Fruit fly (Drosophila melanogaster) whole organism, embryonic: ENCODE results near the gene CHOp24.

ENCODE experiments used
- ATbp ChIP-seq: fragments of 200-800 bp; sonication (Bioruptor generic); optimal IDR thresholded peaks from 2 replicates; lab custom pipeline; 2017; ENCODE audit warnings: missing biosample characterization, mild to moderate bottlenecking, missing genetic modification characterization, missing genetic modification reagents
- Atf3 ChIP-seq: fragments of 200-800 bp; sonication (Bioruptor generic); optimal IDR thresholded peaks from 3 replicates; lab custom pipeline; 2016; ENCODE audit warnings: missing biosample characterization, missing genetic modification characterization
- B-H2 ChIP-seq: fragments of 200-800 bp; sonication (Bioruptor generic); optimal IDR thresholded peaks from 2 replicates; lab custom pipeline; 2018; ENCODE audit warnings: missing biosample characterization, mild to moderate bottlenecking, missing genetic modification characterization
- CG12104 ChIP-seq: fragments of 200-800 bp; sonication (Bioruptor generic); optimal IDR thresholded peaks from 3 replicates; lab custom pipeline; 2016; ENCODE audit warnings: missing biosample characterization, missing genetic modification characterization
- CG12769 ChIP-seq: fragments of 200-800 bp; sonication (Bioruptor generic); optimal IDR thresholded peaks from 2 replicates; lab custom pipeline; 2019; ENCODE audit warnings: missing biosample characterization, mild to moderate bottlenecking, missing genetic modification characterization, moderate library complexity
- CG13123 ChIP-seq: fragments of 200-800 bp; sonication (Bioruptor generic); optimal IDR thresholded peaks from 2 replicates; lab custom pipeline; 2016; ENCODE audit warnings: missing biosample characterization, missing genetic modification characterization
- CG14860 ChIP-seq: fragments of 200-800 bp; sonication (Bioruptor generic); IDR thresholded peaks from 3 replicates; pipeline ENCODE4 v1.3.6; 2022; ENCODE audit warnings: missing biosample characterization, missing genetic modification characterization; ENCODE audit not compliant: partially characterized antibody
- CG16815 ChIP-seq: fragments of 200-800 bp; sonication (Bioruptor generic); optimal IDR thresholded peaks from 3 replicates; lab custom pipeline; 2017; ENCODE audit warnings: missing biosample characterization, mild to moderate bottlenecking, missing genetic modification characterization
- CG17186 ChIP-seq: fragments of 200-800 bp; sonication (Bioruptor generic); optimal IDR thresholded peaks from 3 replicates; lab custom pipeline; 2017; ENCODE audit warnings: missing biosample characterization, missing genetic modification reagents, missing genetic modification characterization
- CG17612 ChIP-seq: fragments of 200-800 bp; sonication (Bioruptor generic); IDR thresholded peaks from 2 replicates; pipeline ENCODE4 v1.3.6; 2022; ENCODE audit warnings: missing biosample characterization, missing genetic modification characterization
- CG2202 ChIP-seq: fragments of 200-800 bp; sonication (Bioruptor generic); optimal IDR thresholded peaks from 2 replicates; lab custom pipeline; 2018; ENCODE audit warnings: missing biosample characterization, mild to moderate bottlenecking, missing genetic modification characterization
- CG2678 ChIP-seq: fragments of 200-800 bp; sonication (Bioruptor generic); optimal IDR thresholded peaks from 3 replicates; lab custom pipeline; 2019; ENCODE audit warnings: missing biosample characterization, mild to moderate bottlenecking, missing genetic modification characterization, moderate library complexity
- CG30020 ChIP-seq: fragments of 200-800 bp; optimal IDR thresholded peaks from 2 replicates; lab custom pipeline; 2019; ENCODE audit warnings: missing biosample characterization, mild to moderate bottlenecking, missing genetic modification characterization, moderate library complexity
- CG31365 ChIP-seq: fragments of 200-800 bp; sonication (Bioruptor generic); optimal IDR thresholded peaks from 2 replicates; lab custom pipeline; 2018; ENCODE audit warnings: missing biosample characterization, mild to moderate bottlenecking, missing genetic modification characterization
- CG32767 ChIP-seq: fragments of 200-800 bp; sonication (Bioruptor generic); IDR thresholded peaks from 2 replicates; pipeline ENCODE4 v1.3.6; 2022; ENCODE audit warnings: missing biosample characterization, missing genetic modification characterization
- CG4404 ChIP-seq: fragments of 200-800 bp; sonication (Bioruptor generic); IDR thresholded peaks from 2 replicates; pipeline ENCODE4 v1.3.6; 2022; ENCODE audit warnings: missing biosample characterization, missing genetic modification characterization
- CG4820 ChIP-seq: fragments of 200-800 bp; sonication (Bioruptor generic); optimal IDR thresholded peaks from 3 replicates; lab custom pipeline; 2016; ENCODE audit warnings: missing biosample characterization, missing genetic modification characterization
- CG4854 ChIP-seq: fragments of 200-800 bp; sonication (Bioruptor generic); optimal IDR thresholded peaks from 2 replicates; lab custom pipeline; 2016; ENCODE audit warnings: missing biosample characterization, missing genetic modification characterization, inconsistent platforms
- CG7963 ChIP-seq: fragments of 200-800 bp; sonication (Bioruptor generic); IDR thresholded peaks from 3 replicates; pipeline ENCODE4 v1.3.6; 2022; ENCODE audit warnings: missing biosample characterization, missing genetic modification characterization; ENCODE audit not compliant: partially characterized antibody
- CG8281 ChIP-seq: fragments of 200-800 bp; sonication (Bioruptor generic); optimal IDR thresholded peaks from 2 replicates; lab custom pipeline; 2018; ENCODE audit warnings: missing biosample characterization, mild to moderate bottlenecking, missing genetic modification characterization, moderate library complexity
- D ChIP-seq, 2 experiments: fragments of 200-800 bp in 1 of 2; fragments of >200 bp in 1 of 2; sonication (Bioruptor generic) in 1 of 2; optimal IDR thresholded peaks; 2 replicates in 1 of 2; 3 replicates in 1 of 2; lab custom pipeline; 2017; ENCODE audit warnings: mild to moderate bottlenecking in 1 of 2, missing biosample characterization in 1 of 2, missing genetic modification characterization in 1 of 2, missing genetic modification reagents in 1 of 2
- Dip2 ChIP-seq: fragments of 200-800 bp; sonication (Bioruptor generic); IDR thresholded peaks from 2 replicates; pipeline ENCODE4 v1.3.6; 2022; ENCODE audit warnings: missing biosample characterization, missing genetic modification characterization
- Dip3 ChIP-seq: fragments of 200-800 bp; sonication (Bioruptor generic); optimal IDR thresholded peaks from 3 replicates; lab custom pipeline; 2016; ENCODE audit warnings: missing biosample characterization, missing genetic modification characterization
- HmgZ ChIP-seq: fragments of 200-800 bp; sonication (Bioruptor generic); optimal IDR thresholded peaks from 2 replicates; lab custom pipeline; 2018; ENCODE audit warnings: missing biosample characterization, mild to moderate bottlenecking, missing genetic modification characterization
- Med ChIP-seq: fragments of 200-800 bp; sonication (Bioruptor generic); peaks from one replicate; lab custom pipeline; 2016; ENCODE audit warnings: missing biosample characterization, missing genetic modification characterization, mild to moderate bottlenecking, inconsistent platforms, moderate library complexity
- Mrtf ChIP-seq: fragments of 200-800 bp; sonication (Bioruptor generic); IDR thresholded peaks from 3 replicates; pipeline ENCODE4 v1.3.6; 2022; ENCODE audit warnings: missing biosample characterization, missing genetic modification characterization
- Nf-YB ChIP-seq: fragments of 200-800 bp; sonication (Bioruptor generic); optimal IDR thresholded peaks from 3 replicates; lab custom pipeline; 2019; ENCODE audit warnings: missing biosample characterization, mild to moderate bottlenecking, missing genetic modification characterization, moderate library complexity
- Nf-YC ChIP-seq: fragments of 200-800 bp; optimal IDR thresholded peaks from 3 replicates; lab custom pipeline; 2019; ENCODE audit warnings: missing biosample characterization, mild to moderate bottlenecking, missing genetic modification characterization, moderate library complexity
- PHDP ChIP-seq: fragments of 200-800 bp; sonication (Bioruptor generic); optimal IDR thresholded peaks from 3 replicates; lab custom pipeline; 2018; ENCODE audit warnings: missing biosample characterization, mild to moderate bottlenecking, missing genetic modification characterization, moderate library complexity
- Scr ChIP-seq: fragments of 200-800 bp; sonication (Bioruptor generic); IDR thresholded peaks from 2 replicates; pipeline ENCODE4 v1.3.6; 2022; ENCODE audit warnings: missing biosample characterization, missing genetic modification characterization; ENCODE audit not compliant: partially characterized antibody
- Stat92E ChIP-seq, 3 experiments: fragments of >200 bp in 2 of 3; fragments of 200-800 bp in 1 of 3; sonication (Bioruptor generic) in 1 of 3; optimal IDR thresholded peaks; 2 replicates each; lab custom pipeline; 2017 to 2019; ENCODE audit warnings: missing biosample characterization in 3 of 3, missing genetic modification characterization in 3 of 3, mild to moderate bottlenecking in 1 of 3, moderate library complexity in 1 of 3
- Trl ChIP-seq, 3 experiments: fragments of >200 bp in 2 of 3; fragments of 200-800 bp in 1 of 3; sonication (Bioruptor generic) in 1 of 3; optimal IDR thresholded peaks; 2 replicates in 1 of 3; 3 replicates in 2 of 3; lab custom pipeline; 2016 to 2017; ENCODE audit warnings: missing biosample characterization in 1 of 3, missing genetic modification characterization in 1 of 3
- ac ChIP-seq: fragments of 200-800 bp; sonication (Bioruptor generic); optimal IDR thresholded peaks from 3 replicates; lab custom pipeline; 2017; ENCODE audit warnings: missing biosample characterization, mild to moderate bottlenecking, missing genetic modification characterization
- al ChIP-seq: fragments of 200-800 bp; sonication (Bioruptor generic); IDR thresholded peaks from 2 replicates; pipeline ENCODE4 v1.3.6; 2022; ENCODE audit warnings: missing biosample characterization, missing genetic modification characterization
- ap ChIP-seq: fragments of 200-800 bp; sonication (Bioruptor generic); IDR thresholded peaks from 2 replicates; pipeline ENCODE4 v1.3.6; 2022; ENCODE audit warnings: missing biosample characterization, missing genetic modification characterization
- cg ChIP-seq: fragments of 200-800 bp; sonication (Bioruptor generic); optimal IDR thresholded peaks from 3 replicates; lab custom pipeline; 2019; ENCODE audit warnings: missing biosample characterization, mild to moderate bottlenecking, missing genetic modification characterization, moderate library complexity
- grau ChIP-seq: fragments of 200-800 bp; optimal IDR thresholded peaks from 3 replicates; lab custom pipeline; 2019; ENCODE audit warnings: missing biosample characterization, mild to moderate bottlenecking, missing genetic modification characterization, moderate library complexity
- gro ChIP-seq: fragments of 200-800 bp; sonication (Bioruptor generic); optimal IDR thresholded peaks from 2 replicates; lab custom pipeline; 2016; ENCODE audit warnings: missing biosample characterization, missing genetic modification characterization
- gsb ChIP-seq: fragments of 200-800 bp; sonication (Bioruptor generic); IDR thresholded peaks from 2 replicates; pipeline ENCODE4 v1.3.6; 2022; ENCODE audit warnings: missing biosample characterization, missing genetic modification characterization
- ind ChIP-seq: fragments of 200-800 bp; sonication (Bioruptor generic); optimal IDR thresholded peaks from 3 replicates; lab custom pipeline; 2016; ENCODE audit warnings: missing biosample characterization, missing genetic modification characterization
- jigr1 ChIP-seq: fragments of 200-800 bp; sonication (Bioruptor generic); IDR thresholded peaks from 3 replicates; pipeline ENCODE4 v1.3.6; 2022; ENCODE audit warnings: missing biosample characterization, missing genetic modification characterization
- kni ChIP-seq: fragments of 200-800 bp; sonication (Bioruptor generic); optimal IDR thresholded peaks from 3 replicates; lab custom pipeline; 2017; ENCODE audit warnings: mild to moderate bottlenecking, missing biosample characterization, missing genetic modification reagents, missing genetic modification characterization
- lilli ChIP-seq: fragments of 200-800 bp; sonication (Bioruptor generic); optimal IDR thresholded peaks from 3 replicates; lab custom pipeline; 2016; ENCODE audit warnings: missing biosample characterization, missing genetic modification characterization
- mirr ChIP-seq: fragments of 200-800 bp; sonication (Bioruptor generic); optimal IDR thresholded peaks from 3 replicates; lab custom pipeline; 2018; ENCODE audit warnings: missing biosample characterization, mild to moderate bottlenecking, missing genetic modification characterization
- pum ChIP-seq: fragments of 200-800 bp; sonication (Bioruptor generic); optimal IDR thresholded peaks from 2 replicates; lab custom pipeline; 2016; ENCODE audit warnings: missing biosample characterization, missing genetic modification characterization
- tin ChIP-seq: fragments of 200-800 bp; sonication (Bioruptor generic); optimal IDR thresholded peaks from 3 replicates; lab custom pipeline; 2016; ENCODE audit warnings: missing biosample characterization, missing genetic modification characterization
- tna ChIP-seq: fragments of 200-800 bp; sonication (Bioruptor generic); IDR thresholded peaks from 2 replicates; pipeline ENCODE4 v1.3.6; 2022; ENCODE audit warnings: missing biosample characterization, missing genetic modification characterization; ENCODE audit not compliant: partially characterized antibody
- unc-4 ChIP-seq: fragments of 200-800 bp; sonication (Bioruptor generic); IDR thresholded peaks from 2 replicates; pipeline ENCODE4 v1.3.6; 2022; ENCODE audit warnings: missing biosample characterization, missing genetic modification characterization; ENCODE audit not compliant: partially characterized antibody
- zen ChIP-seq: fragments of 200-800 bp; sonication (Bioruptor generic); optimal IDR thresholded peaks from 3 replicates; lab custom pipeline; 2018; ENCODE audit warnings: missing biosample characterization, mild to moderate bottlenecking, missing genetic modification characterization, moderate library complexity

CHOp24 gene

DNA sequence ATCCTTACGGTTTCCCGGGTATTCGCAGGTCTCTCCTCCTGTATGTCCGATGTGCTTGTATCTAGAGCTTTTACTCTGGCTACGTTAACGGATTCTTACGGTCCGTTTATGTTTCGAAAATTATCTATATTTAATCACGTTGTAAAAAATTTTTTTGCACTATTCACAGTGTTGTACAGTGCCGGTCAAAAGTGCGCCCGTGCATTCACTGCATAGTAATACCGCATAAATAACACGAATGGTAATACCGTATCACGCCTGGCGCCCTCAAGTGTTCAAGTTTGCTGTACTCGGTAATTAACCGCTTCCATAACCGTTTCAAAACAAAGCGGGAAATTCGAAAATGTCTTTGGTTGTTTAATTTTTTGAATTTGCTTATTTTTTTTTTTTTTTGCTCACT, 13.3 kb downstream of the CHOp24 start, which contains the start of gene CG11444 (continued):
- TF ChIP-seq pum (GFP tag; lab: Kevin White, UChicago) (peak; percentile 45), CG2202 (tag; lab: Kevin White, UChicago) (no peak), CG30020 (tag; lab: Kevin White, UChicago) (no peak), Med (GFP tag; lab: Kevin White, UChicago) (peak; percentile 94), ap (no peak), B-H2 (peak; percentile 70), Dip2 (GFP tag; lab: Robert Waterston, UW) (peak; percentile 96), Scr (no peak), gro (peak; percentile 79)

dm6 chrX:4554718-4555117, 14.0 kb downstream of the CHOp24 start:
- peak; percentile 97 for TF ChIP-seq Nf-YB (GFP tag; lab: Kevin White, UChicago)
- TF ChIP-seq CG17612 (GFP tag; lab: Robert Waterston, UW) = no peak
- peak; percentile 29 for TF ChIP-seq cg (GFP tag; lab: Kevin White, UChicago)
- no peak for TF ChIP-seq grau
- no peak for TF ChIP-seq CG7963 (GFP tag; lab: Robert Waterston, UW)
- no peak for TF ChIP-seq zen (tag; lab: Kevin White, UChicago)
- no peak for TF ChIP-seq CG17186
- TF ChIP-seq Nf-YC (tag; lab: Kevin White, UChicago) = peak; percentile 89
- TF ChIP-seq CG4854 (GFP tag; lab: Kevin White, UChicago) = no peak
- no peak for TF ChIP-seq Trl (optimal IDR thresholded peaks at IDR 0.05; lab: Kevin White, UChicago)
- TF ChIP-seq Trl (GFP tag; optimal IDR thresholded peaks at IDR 0.05; lab: Kevin White, UChicago) = no peak
- no peak for TF ChIP-seq D (optimal IDR thresholded peaks at IDR 0.05; lab: Kevin White, UChicago)
- no peak for TF ChIP-seq D (GFP tag; optimal IDR thresholded peaks at IDR 0.05; lab: Kevin White, UChicago)
- no peak for TF ChIP-seq Mrtf
- peak; percentile 34 for TF ChIP-seq kni
- TF ChIP-seq ATbp (GFP tag; lab: Kevin White, UChicago) = no peak
- TF ChIP-seq ind (GFP tag; lab: Kevin White, UChicago) = no peak
- peak; percentile 10 for TF ChIP-seq ac (GFP tag; lab: Kevin White, UChicago)
- TF ChIP-seq HmgZ = no peak
- no peak for TF ChIP-seq Stat92E (GFP tag; optimal IDR thresholded peaks at IDR 0.05; lab: Kevin White, UChicago)
- no peak for TF ChIP-seq tin (GFP tag; lab: Kevin White, UChicago)
- no peak for TF ChIP-seq jigr1 (GFP tag; lab: Robert Waterston, UW)
- TF ChIP-seq CG31365 (tag; lab: Kevin White, UChicago) = no peak
- no peak for TF ChIP-seq CG16815 (GFP tag; lab: Kevin White, UChicago)
- TF ChIP-seq, all 482 proteins: peak for 5

DNA sequence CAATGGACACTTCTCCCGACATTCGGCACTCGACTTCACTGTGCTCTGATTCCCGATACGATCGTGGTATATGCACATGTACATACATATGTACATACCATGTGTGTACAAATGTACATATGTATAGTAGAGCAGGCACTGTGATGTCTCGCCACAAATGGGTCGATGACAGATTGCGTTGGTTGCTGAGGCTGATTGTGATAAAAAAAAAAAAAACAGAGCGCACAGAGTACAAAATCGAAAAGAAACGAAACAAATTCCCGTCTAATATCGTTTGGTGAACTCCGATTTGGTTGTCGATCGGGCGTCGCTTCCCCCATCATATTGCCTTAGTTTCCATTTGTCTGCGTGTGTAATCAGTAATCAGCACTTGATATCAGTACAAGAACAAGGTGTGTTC, 15.1 kb downstream of the CHOp24 start:
- TF ChIP-seq CG12104 (no peak), CG13123 (GFP tag; lab: Kevin White, UChicago) (no peak), CG4820 (GFP tag; lab: Kevin White, UChicago) (no peak), Dip3 (GFP tag; lab: Kevin White, UChicago) (no peak), CG4404 (GFP tag; lab: Robert Waterston, UW) (no peak), CG32767 (GFP tag; lab: Robert Waterston, UW) (no peak), unc-4 (no peak), CG2678 (tag; lab: Kevin White, UChicago) (no peak), Atf3 (GFP tag; lab: Kevin White, UChicago) (no peak), CG8281 (no peak), lilli (GFP tag; lab: Kevin White, UChicago) (no peak), ATbp (GFP tag; lab: Kevin White, UChicago) (no peak), gro (no peak), CG14860 (no peak), CG12769 (no peak), al (GFP tag; lab: Robert Waterston, UW) (no peak), tna (GFP tag; lab: Robert Waterston, UW) (no peak), mirr (GFP tag; lab: Kevin White, UChicago) (peak; percentile 32), gsb (no peak), PHDP (no peak)
